Fruit fly (Drosophila melanogaster) whole organism, adult: ENCODE results near the gene CG11403.

ENCODE experiments used
- CG11617 ChIP-seq: fragments of 200-800 bp; sonication (Bioruptor generic); optimal IDR thresholded peaks from 2 replicates; lab custom pipeline; 2017; ENCODE audit warnings: mild to moderate bottlenecking, missing biosample characterization, missing genetic modification reagents, missing genetic modification characterization
- CG12768 ChIP-seq: fragments of 200-800 bp; sonication (Bioruptor generic); optimal IDR thresholded peaks from 2 replicates; lab custom pipeline; 2017; ENCODE audit warnings: missing biosample characterization, missing genetic modification characterization, mild to moderate bottlenecking, moderate library complexity, missing genetic modification reagents
- CG14711 ChIP-seq: fragments of 200-800 bp; sonication (Bioruptor generic); optimal IDR thresholded peaks from 2 replicates; lab custom pipeline; 2018; ENCODE audit warnings: missing biosample characterization, mild to moderate bottlenecking, missing genetic modification characterization, moderate library complexity
- CG1620 ChIP-seq: fragments of 200-800 bp; sonication (Bioruptor generic); optimal IDR thresholded peaks from 2 replicates; lab custom pipeline; 2016; ENCODE audit warnings: missing biosample characterization, missing genetic modification characterization
- CG33017 ChIP-seq: fragments of 200-800 bp; sonication (Bioruptor generic); optimal IDR thresholded peaks from 2 replicates; lab custom pipeline; 2018; ENCODE audit warnings: missing biosample characterization, mild to moderate bottlenecking, missing genetic modification characterization, moderate library complexity
- CG5204 ChIP-seq: fragments of 200-800 bp; sonication (Bioruptor generic); optimal IDR thresholded peaks from 2 replicates; lab custom pipeline; 2016; ENCODE audit warnings: missing biosample characterization, missing genetic modification characterization
- CG7045 ChIP-seq: fragments of 200-800 bp; sonication (Bioruptor generic); optimal IDR thresholded peaks from 2 replicates; lab custom pipeline; 2017; ENCODE audit warnings: missing biosample characterization, mild to moderate bottlenecking, missing genetic modification characterization
- CG7101 ChIP-seq: fragments of 200-800 bp; sonication (Bioruptor generic); optimal IDR thresholded peaks from 2 replicates; lab custom pipeline; 2018; ENCODE audit warnings: missing biosample characterization, mild to moderate bottlenecking, missing genetic modification characterization, moderate library complexity
- Clk ChIP-seq: fragments of 200-800 bp; sonication (Bioruptor generic); optimal IDR thresholded peaks from 2 replicates; lab custom pipeline; 2017; ENCODE audit warnings: missing biosample characterization, missing genetic modification characterization
- Crg-1 ChIP-seq: fragments of 200-800 bp; sonication (Bioruptor generic); optimal IDR thresholded peaks from 2 replicates; lab custom pipeline; 2016; ENCODE audit warnings: missing biosample characterization, missing genetic modification characterization
- Hr96 ChIP-seq: fragments of 200-800 bp; sonication (Bioruptor generic); optimal IDR thresholded peaks from 2 replicates; lab custom pipeline; 2016; ENCODE audit warnings: missing biosample characterization, missing genetic modification characterization
- Mnt ChIP-seq: fragments of 200-800 bp; sonication (Bioruptor generic); optimal IDR thresholded peaks from 2 replicates; lab custom pipeline; 2016; ENCODE audit warnings: missing biosample characterization, mild to moderate bottlenecking, missing genetic modification characterization
- bab1 ChIP-seq: fragments of 200-800 bp; sonication (Bioruptor generic); optimal IDR thresholded peaks from 3 replicates; lab custom pipeline; 2019; ENCODE audit warnings: missing biosample characterization, mild to moderate bottlenecking, missing genetic modification characterization, moderate library complexity
- cic ChIP-seq: fragments of 200-800 bp; sonication (Bioruptor generic); optimal IDR thresholded peaks from 2 replicates; lab custom pipeline; 2017; ENCODE audit warnings: missing biosample characterization, mild to moderate bottlenecking, missing genetic modification characterization, moderate library complexity
- cnc ChIP-seq, 2 experiments: fragments of >200 bp; optimal IDR thresholded peaks; 2 replicates each; lab custom pipeline; 2017
- kay ChIP-seq: fragments of 200-800 bp; sonication (Bioruptor generic); peaks from one replicate; lab custom pipeline; 2016; ENCODE audit warnings: missing biosample characterization, missing genetic modification characterization, borderline replicate concordance
- ovo ChIP-seq: fragments of 200-800 bp; sonication (Bioruptor generic); optimal IDR thresholded peaks from 2 replicates; lab custom pipeline; 2016; ENCODE audit warnings: missing biosample characterization, missing genetic modification characterization
- pad ChIP-seq: fragments of 200-800 bp; sonication (Bioruptor generic); optimal IDR thresholded peaks from 3 replicates; lab custom pipeline; 2017; ENCODE audit warnings: missing biosample characterization, missing genetic modification characterization, mild to moderate bottlenecking, moderate library complexity, missing genetic modification reagents
- tj ChIP-seq: fragments of 200-800 bp; sonication (Bioruptor generic); optimal IDR thresholded peaks from 3 replicates; lab custom pipeline; 2017; ENCODE audit warnings: missing biosample characterization, mild to moderate bottlenecking, missing genetic modification characterization, moderate library complexity
- toe ChIP-seq: fragments of 200-800 bp; sonication (Bioruptor generic); optimal IDR thresholded peaks from 2 replicates; lab custom pipeline; 2016; ENCODE audit warnings: missing biosample characterization, missing genetic modification characterization

Gene CG11403

DNA sequence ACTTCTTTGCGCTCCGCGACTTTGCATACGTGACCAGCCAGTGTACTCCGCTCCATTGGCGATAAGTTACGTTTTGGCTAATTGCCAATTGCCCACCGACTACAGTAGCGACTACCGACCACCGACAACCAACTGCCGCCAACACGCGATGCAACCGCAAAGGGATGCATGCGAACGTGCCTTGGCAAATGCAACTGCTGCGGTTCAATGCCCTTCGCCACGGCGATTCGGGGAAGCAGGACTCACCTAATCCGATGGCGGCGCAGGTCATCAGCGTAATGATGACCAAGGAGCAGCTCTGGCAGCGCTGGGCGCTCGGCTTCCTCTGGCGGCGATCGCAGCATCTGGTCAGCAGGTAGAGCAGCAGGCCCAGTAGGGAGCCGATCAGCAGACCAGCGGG is 13.8 kb downstream of the CG11403 start:
- TF ChIP-seq cnc (optimal IDR thresholded peaks at IDR 0.05; lab: Kevin White, UChicago) (no peak), ovo (no peak), CG11617 (GFP tag; lab: Kevin White, UChicago) (no peak), CG7101 (no peak), CG1620 (GFP tag; lab: Kevin White, UChicago) (no peak), Mnt (GFP tag; lab: Kevin White, UChicago) (no peak), CG12768 (GFP tag; lab: Kevin White, UChicago) (no peak), Crg-1 (GFP tag; lab: Kevin White, UChicago) (no peak), Clk (GFP tag; lab: Kevin White, UChicago) (no peak), tj (no peak), Hr96 (GFP tag; lab: Kevin White, UChicago) (no peak), kay (GFP tag; lab: Kevin White, UChicago) (no peak), pad (GFP tag; lab: Kevin White, UChicago) (no peak), CG14711 (tag; lab: Kevin White, UChicago) (no peak), CG33017 (tag; lab: Kevin White, UChicago) (no peak), bab1 (GFP tag; lab: Kevin White, UChicago) (no peak), cic (GFP tag; lab: Kevin White, UChicago) (no peak), toe (GFP tag; lab: Kevin White, UChicago) (no peak), CG7045 (no peak), CG5204 (GFP tag; lab: Kevin White, UChicago) (no peak)

DNA sequence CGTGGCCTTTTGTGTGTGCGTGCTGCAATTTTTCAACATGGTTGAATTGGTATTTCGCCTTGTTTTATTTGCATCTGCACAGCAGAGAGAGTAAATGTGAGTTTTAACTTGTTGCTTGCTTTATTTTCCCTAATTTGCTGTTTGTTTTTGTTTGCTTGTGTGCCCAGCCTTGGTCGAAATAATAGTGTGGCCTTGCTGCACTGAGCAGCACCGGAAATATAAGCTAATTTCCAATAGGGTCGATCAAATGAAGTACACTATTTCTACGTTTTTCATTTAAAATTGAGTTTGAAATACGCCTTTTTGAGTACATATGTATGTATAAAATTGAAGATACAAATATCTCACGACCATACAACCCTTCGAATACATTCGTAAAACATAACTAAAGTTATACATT is 23.0 kb downstream of the CG11403 start:
- TF ChIP-seq Clk (GFP tag; lab: Kevin White, UChicago) (no peak), CG14711 (tag; lab: Kevin White, UChicago) (no peak), cic (GFP tag; lab: Kevin White, UChicago) (no peak), Mnt (GFP tag; lab: Kevin White, UChicago) (no peak), CG11617 (GFP tag; lab: Kevin White, UChicago) (no peak), kay (GFP tag; lab: Kevin White, UChicago) (no peak), pad (GFP tag; lab: Kevin White, UChicago) (no peak), cnc (optimal IDR thresholded peaks at IDR 0.05; lab: Kevin White, UChicago) (no peak), bab1 (GFP tag; lab: Kevin White, UChicago) (no peak), CG5204 (GFP tag; lab: Kevin White, UChicago) (no peak), Crg-1 (GFP tag; lab: Kevin White, UChicago) (no peak), tj (no peak)

DNA sequence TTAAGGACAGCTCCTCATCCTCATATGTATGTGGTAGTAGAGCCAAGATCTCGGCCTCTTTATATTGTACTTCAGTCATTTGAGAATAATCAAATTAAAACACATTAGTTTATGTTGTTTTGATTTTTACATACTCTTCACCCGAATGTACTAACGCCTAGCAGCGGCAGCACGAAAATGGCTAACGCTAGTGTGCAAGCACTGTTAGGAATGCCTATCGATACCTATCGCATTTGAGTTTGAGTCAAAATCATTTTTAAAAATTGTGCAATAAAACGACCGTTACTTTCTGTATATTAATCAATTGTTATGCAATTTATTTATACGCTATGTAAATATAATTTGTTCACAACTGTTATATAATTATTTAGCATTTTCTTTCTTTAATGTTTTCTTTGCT is 24.7 kb downstream of the CG11403 start, which contains the start of gene CG11398:
CG11398 (minus strand) TSS at position 157 of the 400 bp plus-strand sequence.
- TF ChIP-seq toe (GFP tag; lab: Kevin White, UChicago) (no peak), CG5204 (GFP tag; lab: Kevin White, UChicago) (no peak), bab1 (GFP tag; lab: Kevin White, UChicago) (peak; percentile 40), Hr96 (GFP tag; lab: Kevin White, UChicago) (no peak), cic (GFP tag; lab: Kevin White, UChicago) (peak; percentile 2)

DNA sequence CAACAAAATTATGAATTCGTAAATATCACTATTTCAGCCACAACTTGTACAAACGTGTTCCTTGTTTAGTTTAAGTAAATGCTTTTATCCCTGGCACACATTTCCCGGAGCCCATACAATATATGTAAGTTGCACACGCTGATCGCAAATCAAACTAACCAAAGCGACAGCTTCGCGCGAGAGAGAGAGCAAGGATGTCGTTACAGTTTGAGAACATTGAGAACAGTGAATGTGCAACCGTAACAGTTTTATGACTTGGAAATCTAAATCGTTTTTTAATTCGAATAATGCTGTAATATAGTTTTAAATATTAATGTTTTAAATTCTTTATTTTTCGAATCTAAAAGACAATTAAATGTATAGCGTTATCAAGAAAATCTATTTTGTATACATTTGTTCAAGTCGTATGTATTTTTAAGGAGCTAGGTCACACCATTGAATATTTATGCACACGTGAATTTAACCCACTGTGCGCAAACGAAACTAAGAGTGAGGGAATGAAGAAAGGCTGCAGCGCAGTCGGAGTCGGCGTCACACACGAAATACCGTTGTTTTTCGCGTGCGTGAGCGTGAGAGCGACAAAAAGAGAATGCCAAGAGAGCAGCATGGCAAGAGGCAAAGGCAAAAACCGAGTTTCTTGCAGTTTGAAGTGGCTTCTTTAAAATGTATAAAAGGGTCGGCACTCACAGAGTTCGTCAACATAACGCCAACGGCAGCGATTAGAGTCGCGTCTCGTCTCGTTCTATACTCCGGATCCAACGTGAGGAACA is 30.2 kb downstream of the CG11403 start, which contains the start of gene CG11382:
CG11382 (plus strand) TSS at position 720 of the 770 bp plus-strand sequence.
- TF ChIP-seq pad (GFP tag; lab: Kevin White, UChicago) (no peak), Clk (GFP tag; lab: Kevin White, UChicago) (no peak), CG12768 (GFP tag; lab: Kevin White, UChicago) (no peak), cnc (optimal IDR thresholded peaks at IDR 0.05; lab: Kevin White, UChicago) (no peak), CG7101 (no peak), bab1 (GFP tag; lab: Kevin White, UChicago) (no peak), cic (GFP tag; lab: Kevin White, UChicago) (no peak), CG7045 (no peak), CG14711 (tag; lab: Kevin White, UChicago) (no peak), CG1620 (GFP tag; lab: Kevin White, UChicago) (no peak), ovo (no peak), CG5204 (GFP tag; lab: Kevin White, UChicago) (no peak), Mnt (GFP tag; lab: Kevin White, UChicago) (no peak), tj (no peak), Crg-1 (GFP tag; lab: Kevin White, UChicago) (no peak), CG11617 (GFP tag; lab: Kevin White, UChicago) (no peak), Hr96 (GFP tag; lab: Kevin White, UChicago) (no peak), toe (GFP tag; lab: Kevin White, UChicago) (no peak), CG33017 (tag; lab: Kevin White, UChicago) (no peak)

DNA sequence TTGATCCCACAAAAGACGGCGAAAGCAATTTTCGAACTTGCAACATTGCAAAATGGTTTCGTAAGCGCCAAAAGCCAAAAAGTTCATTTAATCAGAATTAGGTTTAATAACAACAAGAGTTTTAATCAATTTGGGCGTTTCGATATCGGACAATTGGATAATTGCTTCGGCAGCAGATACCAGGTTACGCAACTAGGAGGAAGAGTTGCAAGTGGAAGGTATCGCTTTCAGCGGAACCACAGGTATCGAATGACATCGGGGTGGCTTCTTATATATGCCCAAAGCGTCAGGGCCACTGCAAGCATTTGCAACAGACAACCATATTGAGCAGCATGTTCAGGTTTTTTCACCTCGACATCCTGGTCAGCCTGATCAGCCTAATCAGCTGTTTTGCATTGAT is 33.2 kb downstream of the CG11403 start, which contains the start of gene CG14624:
CG14624 (plus strand) TSS at position 301 of the 400 bp plus-strand sequence.
- TF ChIP-seq pad (GFP tag; lab: Kevin White, UChicago) (no peak), CG5204 (GFP tag; lab: Kevin White, UChicago) (no peak), ovo (no peak), Clk (GFP tag; lab: Kevin White, UChicago) (no peak), CG14711 (tag; lab: Kevin White, UChicago) (no peak), CG1620 (GFP tag; lab: Kevin White, UChicago) (no peak), tj (peak; percentile 57), cnc (optimal IDR thresholded peaks at IDR 0.05; lab: Kevin White, UChicago) (no peak)
